Worm (Caenorhabditis elegans) whole organism, L3 larva: ENCODE results near the gene gly-5.

ENCODE experiments used
- ZK546.5 ChIP-seq: sonication (generic microtip); optimal IDR thresholded peaks from 2 replicates; lab custom pipeline; 2017; ENCODE audit warnings: missing biosample characterization, missing genetic modification characterization
- ama-1 ChIP-seq: fragments of 150-350 bp; optimal IDR thresholded peaks from 2 replicates; lab custom pipeline; 2018
- elt-2 ChIP-seq: sonication (generic microtip); optimal IDR thresholded peaks from 2 replicates; lab custom pipeline; 2016; ENCODE audit warnings: missing genetic modification reagents, mild to moderate bottlenecking, missing genetic modification characterization, missing compliant biosample characterization
- lin-39 ChIP-seq: fragments of 150-350 bp; optimal IDR thresholded peaks from 2 replicates; lab custom pipeline; 2018; ENCODE audit warnings: missing biosample characterization, missing genetic modification reagents, missing genetic modification characterization
- nhr-11 ChIP-seq: fragments of 150-350 bp; optimal IDR thresholded peaks from 2 replicates; lab custom pipeline; 2014; ENCODE audit warnings: missing biosample characterization, missing genetic modification characterization
- nhr-28 ChIP-seq: fragments of 150-350 bp; optimal IDR thresholded peaks from 2 replicates; lab custom pipeline; 2014; ENCODE audit warnings: missing biosample characterization, missing genetic modification characterization
- nhr-76 ChIP-seq: fragments of 150-350 bp; sonication (generic microtip); optimal IDR thresholded peaks from 5 replicates; lab custom pipeline; 2014; ENCODE audit warnings: missing biosample characterization, missing genetic modification characterization
- sea-2 ChIP-seq: fragments of 150-350 bp; sonication (generic microtip); optimal IDR thresholded peaks from 4 replicates; lab custom pipeline; 2014; ENCODE audit warnings: missing biosample characterization, missing genetic modification reagents, missing genetic modification characterization
- skn-1 ChIP-seq: fragments of 150-350 bp; optimal IDR thresholded peaks from 2 replicates; lab custom pipeline; 2014; ENCODE audit warnings: missing biosample characterization, missing genetic modification characterization
- ztf-11 ChIP-seq: fragments of 150-350 bp; optimal IDR thresholded peaks from 2 replicates; lab custom pipeline; 2014; ENCODE audit warnings: missing biosample characterization, missing genetic modification characterization

DNA sequence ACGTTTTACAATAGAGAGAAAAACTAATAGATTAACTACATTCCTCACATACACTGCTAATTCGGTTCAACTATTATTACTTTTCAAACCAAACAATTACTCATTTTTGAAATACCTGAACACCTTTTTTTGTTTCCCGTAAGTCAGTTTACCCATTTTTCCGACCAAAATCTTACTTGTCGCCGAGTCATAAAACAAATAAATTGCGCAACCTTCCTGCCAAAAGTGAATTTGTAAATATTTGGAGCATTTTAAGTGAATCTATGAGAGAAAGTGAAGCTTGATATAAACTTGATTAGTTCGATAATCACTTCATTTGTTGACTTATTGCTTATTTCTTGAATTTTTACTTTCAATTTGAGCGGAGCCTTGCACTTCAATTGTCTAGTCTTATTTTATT lies 21.8 kb downstream of the gly-5 start:
- TF ChIP-seq ZK546.5 (tag; lab: Kevin White, UChicago) (no peak), elt-2 (no peak), ama-1 (lab: Kevin White, UChicago) (no peak), ztf-11 (tag; lab: Kevin White, UChicago) (no peak), sea-2 (GFP tag; lab: Kevin White, UChicago) (no peak), nhr-11 (no peak), skn-1 (tag; lab: Kevin White, UChicago) (no peak), nhr-76 (no peak), lin-39 (tag; lab: Kevin White, UChicago) (no peak), nhr-28 (tag; lab: Kevin White, UChicago) (no peak)
